Fruit fly (Drosophila melanogaster) whole organism, wandering third instar larva: ENCODE results near the gene FMRFaR.

ENCODE experiments used
- Dfd ChIP-seq: fragments of >200 bp; optimal IDR thresholded peaks from 2 replicates; lab custom pipeline; 2017; ENCODE audit warnings: missing biosample characterization, missing genetic modification characterization
- Dif ChIP-seq: fragments of 200-275, 200-300 bp; sonication (Bioruptor generic); optimal IDR thresholded peaks from 2 replicates; lab custom pipeline; 2018; ENCODE audit warnings: missing biosample characterization, missing genetic modification characterization; ENCODE audit not compliant: partially characterized antibody
- GATAd ChIP-seq: sonication (Bioruptor generic); optimal IDR thresholded peaks from 2 replicates; lab custom pipeline; 2016; ENCODE audit warnings: missing biosample characterization, missing genetic modification characterization
- HLH106 ChIP-seq: fragments of 200-800 bp; optimal IDR thresholded peaks from 3 replicates; lab custom pipeline; 2019; ENCODE audit warnings: missing biosample characterization, mild to moderate bottlenecking, missing genetic modification characterization, moderate library complexity
- Hnf4 ChIP-seq: fragments of 200-800 bp; sonication (Bioruptor generic); optimal IDR thresholded peaks from 2 replicates; lab custom pipeline; 2016; ENCODE audit warnings: missing biosample characterization, mild to moderate bottlenecking, missing genetic modification characterization
- Hr78 ChIP-seq: fragments of >200 bp; optimal IDR thresholded peaks from 2 replicates; lab custom pipeline; 2017; ENCODE audit warnings: missing biosample characterization, missing genetic modification characterization
- Myc ChIP-seq: fragments of >200 bp; optimal IDR thresholded peaks from 2 replicates; lab custom pipeline; 2017
- br ChIP-seq: fragments of 200-800 bp; sonication (Bioruptor generic); optimal IDR thresholded peaks from 2 replicates; lab custom pipeline; 2016; ENCODE audit warnings: missing biosample characterization, missing genetic modification characterization
- brk ChIP-seq: fragments of 200-800 bp; sonication (Bioruptor generic); optimal IDR thresholded peaks from 2 replicates; lab custom pipeline; 2016; ENCODE audit warnings: missing biosample characterization, mild to moderate bottlenecking, missing genetic modification characterization
- h ChIP-seq: fragments of 200-800 bp; sonication (Bioruptor generic); optimal IDR thresholded peaks from 3 replicates; lab custom pipeline; 2016; ENCODE audit warnings: missing biosample characterization, mild to moderate bottlenecking, missing genetic modification characterization
- psq ChIP-seq: fragments of 200-800 bp; sonication (Bioruptor generic); optimal IDR thresholded peaks from 3 replicates; lab custom pipeline; 2017; ENCODE audit warnings: missing biosample characterization, mild to moderate bottlenecking, missing genetic modification characterization, moderate library complexity
- rgr ChIP-seq: fragments of 200-800 bp; sonication (Bioruptor generic); optimal IDR thresholded peaks from 3 replicates; lab custom pipeline; 2016; ENCODE audit warnings: missing biosample characterization, mild to moderate bottlenecking, missing genetic modification characterization
- usp ChIP-seq: fragments of >200 bp; optimal IDR thresholded peaks from 2 replicates; lab custom pipeline; 2017; ENCODE audit warnings: missing biosample characterization, missing genetic modification characterization

- TF ChIP-seq rgr (no peak), Dfd (no peak), br (GFP tag; lab: Kevin White, UChicago) (no peak), h (GFP tag; lab: Kevin White, UChicago) (no peak), psq (no peak), Dif (GFP tag; lab: Kevin White, UChicago) (no peak), Myc (lab: Kevin White, UChicago) (no peak), brk (GFP tag; lab: Kevin White, UChicago) (no peak), Hnf4 (GFP tag; lab: Kevin White, UChicago) (no peak), HLH106 (tag; lab: Kevin White, UChicago) (no peak), GATAd (GFP tag; lab: Kevin White, UChicago) (no peak), usp (GFP tag; lab: Kevin White, UChicago) (no peak), Hr78 (GFP tag; lab: Kevin White, UChicago) (no peak)
Observed at dm6 chr3L:3048647-3049046, 47.1 kb downstream of the FMRFaR start.
